Worm (Caenorhabditis elegans): ENCODE measurements around the gene F20A1.4.

DNA sequence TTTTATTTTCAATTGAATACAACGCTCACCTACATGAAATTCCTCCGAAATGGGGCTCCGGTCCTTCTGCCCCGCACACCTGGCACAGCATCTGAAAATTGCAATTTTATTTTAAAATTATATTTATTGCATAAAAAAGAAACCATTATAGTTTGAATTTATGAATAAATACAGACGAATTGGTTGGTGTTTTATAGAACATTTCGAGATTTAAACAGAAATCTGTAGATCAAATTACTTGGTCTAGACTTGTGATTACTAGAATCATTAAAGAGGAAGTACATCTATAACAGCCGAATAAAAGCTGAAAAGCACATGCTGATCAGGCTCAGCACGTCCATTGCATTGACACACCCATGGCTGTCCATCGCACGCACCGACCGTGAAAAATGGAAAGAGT, 29.9 kb downstream of the F20A1.4 start, which contains the start of gene nhr-162:
- no peak for TF ChIP-seq hmbx-1 (tag; optimal IDR thresholded peaks at IDR 0.05)
- TF ChIP-seq tbx-37 (GFP tag; conservative IDR thresholded peaks at IDR 0.05): no peak
- TF ChIP-seq ama-1 (optimal IDR thresholded peaks at IDR 0.05): no peak
- TF ChIP-seq F13C5.2 (tag; optimal IDR thresholded peaks at IDR 0.05): no peak
- TF ChIP-seq sea-1 (GFP tag; conservative IDR thresholded peaks at IDR 0.05): no peak
- no peak for TF ChIP-seq aly-1 (tag; optimal IDR thresholded peaks at IDR 0.05)
- TF ChIP-seq ceh-36 (tag; optimal IDR thresholded peaks at IDR 0.05): no peak
- TF ChIP-seq scrt-1 (GFP tag; IDR thresholded peaks at IDR 0.05): no peak
- no peak for TF ChIP-seq flt-1 (GFP tag; IDR thresholded peaks at IDR 0.05)

Data from whole organism, early embryonic.